Worm (Caenorhabditis elegans) whole organism, early embryonic: Measurements from ENCODE around the gene unc-44.

Experiments used
- F13C5.2 ChIP-seq: sonication (generic microtip); optimal IDR thresholded peaks from 2 replicates; lab custom pipeline; 2017; ENCODE audit warnings: mild to moderate bottlenecking, missing genetic modification characterization, inconsistent platforms, missing compliant biosample characterization
- ama-1 ChIP-seq: fragments of 150-350 bp; optimal IDR thresholded peaks from 2 replicates; lab custom pipeline; 2014
- ceh-13 ChIP-seq: fragments of 200-800 bp; sonication (Bioruptor generic); optimal IDR thresholded peaks from 2 replicates; lab custom pipeline; 2018; ENCODE audit warnings: mild to moderate bottlenecking, missing genetic modification characterization, missing compliant biosample characterization
- ceh-36 ChIP-seq: sonication (generic microtip); optimal IDR thresholded peaks from 2 replicates; lab custom pipeline; 2016; ENCODE audit warnings: missing genetic modification characterization, inconsistent platforms, missing compliant biosample characterization
- scrt-1 ChIP-seq: fragments of 200-800 bp; sonication (Bioruptor generic); IDR thresholded peaks from 2 replicates; pipeline ENCODE4 v1.3.6; 2022; ENCODE audit warnings: missing genetic modification characterization, missing compliant biosample characterization
- tbx-37 ChIP-seq: fragments of 200-800 bp; sonication (Bioruptor generic); conservative IDR thresholded peaks from 2 replicates; pipeline ENCODE4 v1.3.6; 2022; ENCODE audit warnings: missing genetic modification reagents, missing genetic modification characterization, missing compliant biosample characterization

ce11 chrIV:5944172-5944571 lies 31.2 kb upstream of the unc-44 start:
- TF ChIP-seq ceh-13 (GFP tag; lab: Kevin White, UChicago) (no peak), F13C5.2 (tag; lab: Kevin White, UChicago) (no peak), ama-1 (lab: Kevin White, UChicago) (no peak), scrt-1 (no peak), tbx-37 (GFP tag; lab: Robert Waterston, UW) (no peak), ceh-36 (tag; lab: Kevin White, UChicago) (no peak)
